Worm (Caenorhabditis elegans) whole organism, midembryonic: ENCODE measurements around the gene ugt-41.

ENCODE experiments used
- T22C8.4 ChIP-seq: fragments of 200-800 bp; sonication (Bioruptor generic); IDR thresholded peaks from 2 replicates; pipeline ENCODE4 v1.3.6; 2022; ENCODE audit warnings: missing genetic modification characterization, missing compliant biosample characterization
- tab-1 ChIP-seq: fragments of 200-800 bp; sonication (Bioruptor generic); IDR thresholded peaks from 2 replicates; pipeline ENCODE4 v1.3.6; 2022; ENCODE audit warnings: missing genetic modification characterization, missing compliant biosample characterization

DNA sequence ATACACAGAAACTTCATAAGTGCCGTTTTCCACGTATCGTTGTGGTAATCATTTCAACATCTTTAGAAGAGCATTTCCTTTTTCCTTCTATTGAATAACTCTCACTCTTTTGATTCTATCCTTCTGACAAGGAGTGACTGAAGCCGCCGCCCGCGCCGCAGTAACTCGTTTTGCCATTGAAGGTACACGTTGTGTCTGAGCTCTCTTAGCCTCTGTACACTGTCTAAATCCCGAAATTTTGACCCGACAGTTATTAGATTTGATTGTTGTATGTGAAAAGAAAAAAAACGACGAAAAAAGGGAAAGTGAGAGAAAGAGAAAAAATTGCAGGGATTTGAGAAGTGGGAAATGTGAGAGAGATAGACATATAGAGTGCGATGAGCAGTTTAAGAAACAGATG, 52.1 kb downstream of the ugt-41 start:
- no peak for TF ChIP-seq T22C8.4 (GFP tag; lab: Robert Waterston, UW)
- no peak for TF ChIP-seq tab-1 (GFP tag; lab: Robert Waterston, UW)
